Worm (Caenorhabditis elegans) whole organism, midembryonic: ENCODE measurements around the gene txt-3.

ENCODE experiments used
- cog-1 ChIP-seq: sonication (generic microtip); optimal IDR thresholded peaks from 2 replicates; lab custom pipeline; 2016; ENCODE audit warnings: missing genetic modification characterization, missing compliant biosample characterization
- ref-1 ChIP-seq: fragments of 200-800 bp; sonication (Bioruptor generic); conservative IDR thresholded peaks from 2 replicates; pipeline ENCODE4 v1.3.6; 2022; ENCODE audit warnings: missing genetic modification reagents, missing genetic modification characterization, missing compliant biosample characterization

ce11 chrIV:5012241-5012640 lies 48.5 kb downstream of the txt-3 start, which contains the start of gene srm-1:
- TF ChIP-seq cog-1 (tag; lab: Kevin White, UChicago) (no peak), ref-1 (GFP tag; lab: Robert Waterston, UW) (no peak)
